Fruit fly (Drosophila melanogaster) whole organism, embryonic: ENCODE data around the gene Ufd1.

Source experiments
- Adf1 ChIP-seq: fragments of 200-800 bp; sonication (Bioruptor generic); IDR thresholded peaks from 2 replicates; pipeline ENCODE4 v1.3.6; 2022; ENCODE audit warnings: missing biosample characterization, missing genetic modification characterization
- Antp ChIP-seq: fragments of 200-800 bp; sonication (Bioruptor generic); optimal IDR thresholded peaks from 3 replicates; lab custom pipeline; 2016; ENCODE audit warnings: missing biosample characterization, missing genetic modification characterization
- Bdp1 ChIP-seq: fragments of 200-800 bp; sonication (Bioruptor generic); optimal IDR thresholded peaks from 3 replicates; lab custom pipeline; 2016; ENCODE audit warnings: missing biosample characterization, missing genetic modification characterization
- CG10274 ChIP-seq: fragments of 200-800 bp; sonication (Bioruptor generic); optimal IDR thresholded peaks from 3 replicates; lab custom pipeline; 2017; ENCODE audit warnings: missing biosample characterization, mild to moderate bottlenecking, missing genetic modification characterization
- CG11085 ChIP-seq: fragments of 200-800 bp; sonication (Bioruptor generic); IDR thresholded peaks from 2 replicates; pipeline ENCODE4 v1.3.6; 2022; ENCODE audit warnings: missing biosample characterization, missing genetic modification characterization
- CG11247 ChIP-seq: fragments of 200-800 bp; sonication (Bioruptor generic); IDR thresholded peaks from 2 replicates; pipeline ENCODE4 v1.3.6; 2022; ENCODE audit warnings: missing biosample characterization, missing genetic modification characterization
- CG11695 ChIP-seq: fragments of 200-800 bp; sonication (Bioruptor generic); IDR thresholded peaks from 3 replicates; pipeline ENCODE4 v1.3.6; 2022; ENCODE audit warnings: missing biosample characterization, missing genetic modification characterization
- CG14014 ChIP-seq: fragments of 200-800 bp; sonication (Bioruptor generic); IDR thresholded peaks from 2 replicates; pipeline ENCODE4 v1.3.6; 2022; ENCODE audit warnings: missing biosample characterization, missing genetic modification characterization
- CG14050 ChIP-seq: fragments of 200-800 bp; sonication (Bioruptor generic); IDR thresholded peaks from 3 replicates; pipeline ENCODE4 v1.3.6; 2022; ENCODE audit warnings: missing biosample characterization, missing genetic modification characterization
- CG15269 ChIP-seq: fragments of 200-800 bp; sonication (Bioruptor generic); optimal IDR thresholded peaks from 2 replicates; lab custom pipeline; 2018; ENCODE audit warnings: missing biosample characterization, mild to moderate bottlenecking, missing genetic modification characterization, moderate library complexity
- CG1647 ChIP-seq: fragments of 200-800 bp; sonication (Bioruptor generic); optimal IDR thresholded peaks from 3 replicates; lab custom pipeline; 2016; ENCODE audit warnings: missing biosample characterization, missing genetic modification characterization
- CG16815 ChIP-seq: fragments of 200-800 bp; sonication (Bioruptor generic); optimal IDR thresholded peaks from 3 replicates; lab custom pipeline; 2017; ENCODE audit warnings: missing biosample characterization, mild to moderate bottlenecking, missing genetic modification characterization
- CG17568 ChIP-seq: fragments of 200-800 bp; sonication (Bioruptor generic); optimal IDR thresholded peaks from 2 replicates; lab custom pipeline; 2018; ENCODE audit warnings: missing biosample characterization, mild to moderate bottlenecking, missing genetic modification characterization, moderate library complexity
- CG17612 ChIP-seq: fragments of 200-800 bp; sonication (Bioruptor generic); IDR thresholded peaks from 2 replicates; pipeline ENCODE4 v1.3.6; 2022; ENCODE audit warnings: missing biosample characterization, missing genetic modification characterization
- CG2116 ChIP-seq: fragments of 200-800 bp; sonication (Bioruptor generic); optimal IDR thresholded peaks from 3 replicates; lab custom pipeline; 2018; ENCODE audit warnings: missing biosample characterization, mild to moderate bottlenecking, missing genetic modification characterization
- CG2120 ChIP-seq: fragments of 200-800 bp; sonication (Bioruptor generic); optimal IDR thresholded peaks from 3 replicates; lab custom pipeline; 2016; ENCODE audit warnings: missing biosample characterization, missing genetic modification characterization
- CG30403 ChIP-seq: fragments of 200-800 bp; sonication (Bioruptor generic); optimal IDR thresholded peaks from 3 replicates; lab custom pipeline; 2016; ENCODE audit warnings: missing biosample characterization, missing genetic modification characterization
- CG3065 ChIP-seq: fragments of 200-800 bp; sonication (Bioruptor generic); optimal IDR thresholded peaks from 2 replicates; lab custom pipeline; 2016; ENCODE audit warnings: missing biosample characterization, missing genetic modification characterization
- CG31224 ChIP-seq: fragments of 200-800 bp; sonication (Bioruptor generic); IDR thresholded peaks from 2 replicates; pipeline ENCODE4 v1.3.6; 2022; ENCODE audit warnings: missing biosample characterization, missing genetic modification characterization
- CG32532 ChIP-seq: fragments of 200-800 bp; sonication (Bioruptor generic); IDR thresholded peaks from 2 replicates; pipeline ENCODE4 v1.3.6; 2022; ENCODE audit warnings: missing biosample characterization, missing genetic modification characterization
- CG32772 ChIP-seq: fragments of 200-800 bp; sonication (Bioruptor generic); IDR thresholded peaks from 2 replicates; pipeline ENCODE4 v1.3.6; 2022; ENCODE audit warnings: missing biosample characterization, missing genetic modification characterization
- CG3838 ChIP-seq: fragments of 200-800 bp; sonication (Bioruptor generic); optimal IDR thresholded peaks from 3 replicates; lab custom pipeline; 2016; ENCODE audit warnings: missing biosample characterization, missing genetic modification characterization
- CG4617 ChIP-seq: fragments of 200-800 bp; sonication (Bioruptor generic); optimal IDR thresholded peaks from 3 replicates; lab custom pipeline; 2016; ENCODE audit warnings: missing biosample characterization, missing genetic modification characterization, borderline replicate concordance
- CG6689 ChIP-seq: fragments of 200-800 bp; sonication (Bioruptor generic); IDR thresholded peaks from 2 replicates; pipeline ENCODE4 v1.3.6; 2022; ENCODE audit warnings: missing biosample characterization, missing genetic modification characterization
- CG7271 ChIP-seq: fragments of 200-800 bp; sonication (Bioruptor generic); optimal IDR thresholded peaks from 2 replicates; lab custom pipeline; 2018; ENCODE audit warnings: missing biosample characterization, mild to moderate bottlenecking, missing genetic modification characterization, moderate library complexity
- Ets65A ChIP-seq: fragments of 200-800 bp; sonication (Bioruptor generic); peaks from one replicate; lab custom pipeline; 2016; ENCODE audit warnings: missing biosample characterization, missing genetic modification characterization
- Fer2 ChIP-seq: fragments of 200-800 bp; sonication (Bioruptor generic); optimal IDR thresholded peaks from 2 replicates; lab custom pipeline; 2018; ENCODE audit warnings: missing biosample characterization, mild to moderate bottlenecking, missing genetic modification characterization, moderate library complexity
- Gug ChIP-seq: fragments of 200-800 bp; sonication (Bioruptor generic); IDR thresholded peaks from 4 replicates; pipeline ENCODE4 v1.3.6; 2022; ENCODE audit warnings: missing biosample characterization, missing genetic modification characterization
- Hr78 ChIP-seq, 2 experiments: fragments of 200-800 bp in 1 of 2; fragments of >200 bp in 1 of 2; sonication (Bioruptor generic) in 1 of 2; optimal IDR thresholded peaks; 2 replicates each; lab custom pipeline; 2017 to 2019; ENCODE audit warnings: missing biosample characterization in 2 of 2, missing genetic modification characterization in 2 of 2, mild to moderate bottlenecking in 1 of 2, moderate library complexity in 1 of 2
- Lhr ChIP-seq: fragments of 200-800 bp; sonication (Bioruptor generic); optimal IDR thresholded peaks from 3 replicates; lab custom pipeline; 2017; ENCODE audit warnings: mild to moderate bottlenecking, missing biosample characterization, missing genetic modification reagents, missing genetic modification characterization
- Max ChIP-seq: fragments of 200-800 bp; sonication (Bioruptor generic); optimal IDR thresholded peaks from 2 replicates; lab custom pipeline; 2016; ENCODE audit warnings: missing biosample characterization, mild to moderate bottlenecking, missing genetic modification characterization
- Med ChIP-seq: fragments of 200-800 bp; sonication (Bioruptor generic); peaks from one replicate; lab custom pipeline; 2016; ENCODE audit warnings: missing biosample characterization, missing genetic modification characterization, mild to moderate bottlenecking, inconsistent platforms, moderate library complexity
- Neu2 ChIP-seq: fragments of 200-800 bp; sonication (Bioruptor generic); optimal IDR thresholded peaks from 3 replicates; lab custom pipeline; 2016; ENCODE audit warnings: missing biosample characterization, missing genetic modification characterization, borderline replicate concordance
- Trl ChIP-seq, 3 experiments: fragments of >200 bp in 2 of 3; fragments of 200-800 bp in 1 of 3; sonication (Bioruptor generic) in 1 of 3; optimal IDR thresholded peaks; 2 replicates in 1 of 3; 3 replicates in 2 of 3; lab custom pipeline; 2016 to 2017; ENCODE audit warnings: missing biosample characterization in 1 of 3, missing genetic modification characterization in 1 of 3
- ab ChIP-seq: fragments of 200-800 bp; sonication (Bioruptor generic); optimal IDR thresholded peaks from 2 replicates; lab custom pipeline; 2016; ENCODE audit warnings: missing biosample characterization, missing genetic modification characterization
- bbx ChIP-seq: fragments of 200-800 bp; sonication (Bioruptor generic); IDR thresholded peaks from 2 replicates; pipeline ENCODE4 v1.3.6; 2022; ENCODE audit warnings: missing biosample characterization, missing genetic modification characterization; ENCODE audit not compliant: partially characterized antibody
- dpn ChIP-seq, 2 experiments: fragments of 200-800 bp; sonication (Bioruptor generic); optimal IDR thresholded peaks; 3 replicates each; lab custom pipeline; 2016; ENCODE audit warnings: missing biosample characterization in 2 of 2, missing genetic modification characterization in 2 of 2
- fd96Cb ChIP-seq: fragments of 200-800 bp; sonication (Bioruptor generic); optimal IDR thresholded peaks from 2 replicates; lab custom pipeline; 2018; ENCODE audit warnings: missing biosample characterization, mild to moderate bottlenecking, missing genetic modification characterization, moderate library complexity
- lmd ChIP-seq: fragments of 200-800 bp; sonication (Bioruptor generic); IDR thresholded peaks from 2 replicates; pipeline ENCODE4 v1.3.6; 2022; ENCODE audit warnings: missing biosample characterization, missing genetic modification characterization
- lov ChIP-seq, 2 experiments: fragments of 200-800 bp in 1 of 2; fragments of >200 bp in 1 of 2; sonication (Bioruptor generic) in 1 of 2; IDR thresholded peaks in 1 of 2; optimal IDR thresholded peaks in 1 of 2; 2 replicates in 1 of 2; 3 replicates in 1 of 2; pipeline versions ENCODE4 v1.3.6 to Lab custom; 2017 to 2022; ENCODE audit warnings: missing biosample characterization in 1 of 2, missing genetic modification characterization in 1 of 2
- p53 ChIP-seq: fragments of 200-800 bp; sonication (Bioruptor generic); optimal IDR thresholded peaks from 2 replicates; lab custom pipeline; 2016; ENCODE audit warnings: missing biosample characterization, missing genetic modification characterization
- psq ChIP-seq: fragments of 200-800 bp; sonication (Bioruptor generic); optimal IDR thresholded peaks from 2 replicates; lab custom pipeline; 2017; ENCODE audit warnings: missing biosample characterization, missing genetic modification characterization
- schlank ChIP-seq: fragments of 200-800 bp; sonication (Bioruptor generic); optimal IDR thresholded peaks from 2 replicates; lab custom pipeline; 2018; ENCODE audit warnings: missing biosample characterization, mild to moderate bottlenecking, missing genetic modification characterization
- sens ChIP-seq: fragments of 200-800 bp; sonication (Bioruptor generic); peaks from one replicate; lab custom pipeline; 2016; ENCODE audit warnings: missing biosample characterization, missing genetic modification characterization
- stwl ChIP-seq: fragments of 200-800 bp; sonication (Bioruptor generic); optimal IDR thresholded peaks from 3 replicates; lab custom pipeline; 2018; ENCODE audit warnings: missing biosample characterization, mild to moderate bottlenecking, missing genetic modification characterization, moderate library complexity
- tgo ChIP-seq: fragments of 200-800 bp; sonication (Bioruptor generic); IDR thresholded peaks from 3 replicates; pipeline ENCODE4 v1.3.6; 2022; ENCODE audit warnings: missing biosample characterization, missing genetic modification characterization
- tup ChIP-seq: fragments of 200-800 bp; sonication (Bioruptor generic); optimal IDR thresholded peaks from 2 replicates; lab custom pipeline; 2016; ENCODE audit warnings: missing biosample characterization, mild to moderate bottlenecking, missing genetic modification characterization, moderate library complexity
- zfh1 ChIP-seq: fragments of 200-800 bp; sonication (Bioruptor generic); IDR thresholded peaks from 3 replicates; pipeline ENCODE4 v1.3.6; 2022; ENCODE audit warnings: missing biosample characterization, missing genetic modification characterization

Gene Ufd1

DNA sequence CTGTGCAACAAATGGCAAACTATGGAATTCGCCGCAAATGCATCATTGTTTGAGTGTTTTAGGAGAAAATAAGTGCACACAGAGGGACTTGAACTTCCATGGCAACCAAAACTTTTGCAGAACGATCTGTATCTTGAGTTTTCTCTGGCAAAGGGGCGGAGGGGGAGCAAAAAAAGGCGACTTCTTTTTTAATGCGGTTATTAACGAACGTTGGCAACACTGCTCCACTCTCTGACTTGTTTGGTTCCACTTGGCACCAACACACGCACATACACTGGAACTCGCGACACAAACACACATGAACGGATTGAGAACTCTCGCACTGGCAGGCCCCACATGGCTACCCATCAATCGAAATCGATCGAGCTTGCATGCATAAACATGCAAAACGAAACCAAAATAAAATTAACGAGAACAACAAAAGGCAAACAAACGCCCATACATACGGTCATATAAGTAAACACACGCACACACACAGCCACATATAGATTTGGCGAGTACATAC is 3.6 kb downstream of the Ufd1 start (continued):
- peak; percentile 1 for TF ChIP-seq stwl (tag; lab: Kevin White, UChicago)
- TF ChIP-seq Antp (GFP tag; lab: Kevin White, UChicago), result peak; percentile 29
- TF ChIP-seq Ets65A, result peak; percentile 53
- TF ChIP-seq CG6689, result no peak
- peak; percentile 63 for TF ChIP-seq CG32532 (GFP tag; lab: Robert Waterston, UW)
- no peak for TF ChIP-seq CG16815 (GFP tag; lab: Kevin White, UChicago)
- 0 out of 2 replicates have a peak, but pooled peaks have one; percentile 17 for TF ChIP-seq CG11247
- no peak for TF ChIP-seq CG2120
- TF ChIP-seq Gug (GFP tag; lab: Robert Waterston, UW), result peak; percentile 40; the same call in 1 of the 4 replicates
- TF ChIP-seq CG30403, result no peak
- no peak for TF ChIP-seq lov (optimal IDR thresholded peaks at IDR 0.05; lab: Kevin White, UChicago)
- peak; percentile 35; the same call in 1 of the 3 replicates for TF ChIP-seq lov (GFP tag; IDR thresholded peaks at IDR 0.05; lab: Robert Waterston, UW)
- TF ChIP-seq bbx (GFP tag; lab: Robert Waterston, UW), result peak; percentile 49
- no peak for TF ChIP-seq CG14050 (GFP tag; lab: Robert Waterston, UW)
- TF ChIP-seq CG17568 (GFP tag; lab: Kevin White, UChicago), result peak; percentile 61
- TF ChIP-seq schlank (tag; lab: Kevin White, UChicago), result no peak
- TF ChIP-seq Adf1 (GFP tag; lab: Robert Waterston, UW), result peak; percentile 11; the same call in 1 of the 2 replicates
- TF ChIP-seq Hr78 (GFP tag; optimal IDR thresholded peaks at IDR 0.05; lab: Kevin White, UChicago), result no peak
- TF ChIP-seq dpn (GFP tag; optimal IDR thresholded peaks at IDR 0.05; lab: Kevin White, UChicago), result peak in 1 of 2 experiments; percentile 3
- TF ChIP-seq sens (GFP tag; lab: Kevin White, UChicago), result peak; percentile 14
- no peak for TF ChIP-seq Lhr (GFP tag; lab: Kevin White, UChicago)
- TF ChIP-seq Max (GFP tag; lab: Kevin White, UChicago), result no peak
- TF ChIP-seq Med (GFP tag; lab: Kevin White, UChicago), result peak; percentile 58
- peak; percentile 23; the same call in 1 of the 3 replicates for TF ChIP-seq tgo (GFP tag; lab: Robert Waterston, UW)
- TF ChIP-seq Neu2 (GFP tag; lab: Kevin White, UChicago), result no peak
- TF ChIP-seq CG31224 (GFP tag; lab: Robert Waterston, UW), result no peak
- TF ChIP-seq p53 (GFP tag; lab: Kevin White, UChicago), result peak; percentile 93
- peak; percentile 45 for TF ChIP-seq lmd (GFP tag; lab: Robert Waterston, UW)

- TF ChIP-seq CG7271 (tag; lab: Kevin White, UChicago), result peak; percentile 71
- peak; percentile 54 for TF ChIP-seq CG2116
- TF ChIP-seq CG4617 (GFP tag; lab: Kevin White, UChicago), result peak; percentile 12
- no peak for TF ChIP-seq CG17612 (GFP tag; lab: Robert Waterston, UW)
- peak; percentile 62 for TF ChIP-seq CG15269
- TF ChIP-seq CG14014 (GFP tag; lab: Robert Waterston, UW), result peak; percentile 74; the same call in 1 of the 2 replicates
- no peak; the same call in 1 of the 2 replicates for TF ChIP-seq CG11085 (GFP tag; lab: Robert Waterston, UW)
- no peak for TF ChIP-seq ab (GFP tag; lab: Kevin White, UChicago)
- TF ChIP-seq fd96Cb (tag; lab: Kevin White, UChicago), result no peak
- TF ChIP-seq tup (GFP tag; lab: Kevin White, UChicago), result peak; percentile 31
- no peak for TF ChIP-seq CG32772
- peak; percentile 67 for TF ChIP-seq psq (GFP tag; lab: Kevin White, UChicago)
- TF ChIP-seq CG3838 (GFP tag; lab: Kevin White, UChicago), result peak; percentile 73
- peak; percentile 92 for TF ChIP-seq Med (GFP tag; lab: Kevin White, UChicago)
- TF ChIP-seq CG10274 (GFP tag; lab: Kevin White, UChicago), result peak; percentile 12
- peak; percentile 4 for TF ChIP-seq Bdp1
- peak; percentile 47 for TF ChIP-seq CG1647
- peak; percentile 57; the same call in 1 of the 3 replicates for TF ChIP-seq CG11695 (GFP tag; lab: Robert Waterston, UW)
- peak; percentile 77 for TF ChIP-seq zfh1 (GFP tag; lab: Robert Waterston, UW)
- peak; percentile 34 for TF ChIP-seq CG3065 (GFP tag; lab: Kevin White, UChicago)
- peak; percentile 77 to 78 for TF ChIP-seq Trl (optimal IDR thresholded peaks at IDR 0.05; lab: Kevin White, UChicago)
- peak; percentile 59 for TF ChIP-seq Trl (GFP tag; optimal IDR thresholded peaks at IDR 0.05; lab: Kevin White, UChicago)
- peak; percentile 51 for TF ChIP-seq Fer2 (tag; lab: Kevin White, UChicago)
Measured at dm6 chr3L:11118627-11119395, 4.2 kb downstream of the Ufd1 start.
